Fruit fly (Drosophila melanogaster) whole organism, prepupa: ENCODE results near the gene CG15877.
A peak's percentile ranks its signal among the peaks of the same experiment; 100 is the strongest.

Source experiments
- Blimp-1 ChIP-seq: fragments of 200-800 bp; sonication (Bioruptor generic); optimal IDR thresholded peaks from 3 replicates; lab custom pipeline; 2017; ENCODE audit warnings: missing biosample characterization, missing genetic modification characterization, mild to moderate bottlenecking, moderate library complexity, missing genetic modification reagents
- CG10631 ChIP-seq: fragments of 200-800 bp; sonication (Bioruptor generic); optimal IDR thresholded peaks from 2 replicates; lab custom pipeline; 2016; ENCODE audit warnings: missing biosample characterization, missing genetic modification characterization
- CG10669 ChIP-seq: fragments of 200-800 bp; sonication (Bioruptor generic); optimal IDR thresholded peaks from 3 replicates; lab custom pipeline; 2018; ENCODE audit warnings: missing biosample characterization, mild to moderate bottlenecking, missing genetic modification characterization, moderate library complexity
- CG11294 ChIP-seq: fragments of 200-800 bp; sonication (Bioruptor generic); IDR thresholded peaks from 2 replicates; pipeline ENCODE4 v1.3.6; 2022; ENCODE audit warnings: missing biosample characterization, missing genetic modification characterization
- CG11762 ChIP-seq: fragments of 200-800 bp; sonication (Bioruptor generic); optimal IDR thresholded peaks from 3 replicates; lab custom pipeline; 2016; ENCODE audit warnings: missing biosample characterization, missing genetic modification characterization; ENCODE audit not compliant: insufficient read depth
- CG11902 ChIP-seq: fragments of 200-800 bp; sonication (Bioruptor generic); optimal IDR thresholded peaks from 3 replicates; lab custom pipeline; 2016; ENCODE audit warnings: missing biosample characterization, missing genetic modification characterization
- CG15336 ChIP-seq: fragments of 200-800 bp; sonication (Bioruptor generic); IDR thresholded peaks from 2 replicates; pipeline ENCODE4 v1.3.6; 2022; ENCODE audit warnings: missing biosample characterization, missing genetic modification characterization
- CG1621 ChIP-seq: fragments of 200-800 bp; sonication (Bioruptor generic); optimal IDR thresholded peaks from 3 replicates; lab custom pipeline; 2018; ENCODE audit warnings: missing biosample characterization, mild to moderate bottlenecking, missing genetic modification characterization
- CG16779 ChIP-seq: fragments of 200-800 bp; sonication (Bioruptor generic); optimal IDR thresholded peaks from 3 replicates; lab custom pipeline; 2017; ENCODE audit warnings: missing biosample characterization, mild to moderate bottlenecking, missing genetic modification characterization
- CG3032 ChIP-seq: fragments of 200-800 bp; optimal IDR thresholded peaks from 2 replicates; lab custom pipeline; 2019; ENCODE audit warnings: missing biosample characterization, mild to moderate bottlenecking, missing genetic modification characterization, moderate library complexity
- CG31627 ChIP-seq: fragments of 200-800 bp; sonication (Bioruptor generic); optimal IDR thresholded peaks from 3 replicates; lab custom pipeline; 2016; ENCODE audit warnings: missing biosample characterization, missing genetic modification characterization
- CG32006 ChIP-seq: fragments of 200-800 bp; sonication (Bioruptor generic); optimal IDR thresholded peaks from 3 replicates; lab custom pipeline; 2017; ENCODE audit warnings: missing biosample characterization, mild to moderate bottlenecking, missing genetic modification characterization
- CG4318 ChIP-seq: fragments of 200-800 bp; sonication (Bioruptor generic); optimal IDR thresholded peaks from 3 replicates; lab custom pipeline; 2017; ENCODE audit warnings: missing biosample characterization, mild to moderate bottlenecking, missing genetic modification characterization
- CG6276 ChIP-seq: fragments of 200-800 bp; sonication (Bioruptor generic); optimal IDR thresholded peaks from 2 replicates; lab custom pipeline; 2017; ENCODE audit warnings: missing biosample characterization, mild to moderate bottlenecking, missing genetic modification characterization
- CG6808 ChIP-seq: fragments of 200-800 bp; sonication (Bioruptor generic); optimal IDR thresholded peaks from 3 replicates; lab custom pipeline; 2017; ENCODE audit warnings: missing biosample characterization, missing genetic modification characterization, mild to moderate bottlenecking, moderate library complexity, missing genetic modification reagents
- CG6854 ChIP-seq: fragments of 200-800 bp; sonication (Bioruptor generic); optimal IDR thresholded peaks from 2 replicates; lab custom pipeline; 2017; ENCODE audit warnings: missing biosample characterization, mild to moderate bottlenecking, missing genetic modification characterization
- CG7368 ChIP-seq: fragments of 200-800 bp; sonication (Bioruptor generic); optimal IDR thresholded peaks from 3 replicates; lab custom pipeline; 2016; ENCODE audit warnings: missing biosample characterization, missing genetic modification characterization
- CG8119 ChIP-seq: fragments of 200-800 bp; sonication (Bioruptor generic); IDR thresholded peaks from 3 replicates; pipeline ENCODE4 v1.3.6; 2022; ENCODE audit warnings: missing biosample characterization, missing genetic modification characterization
- CG8319 ChIP-seq: fragments of 200-800 bp; sonication (Bioruptor generic); optimal IDR thresholded peaks from 3 replicates; lab custom pipeline; 2016; ENCODE audit warnings: missing biosample characterization, missing genetic modification characterization
- CG8632 ChIP-seq: fragments of 200-800 bp; sonication (Bioruptor generic); optimal IDR thresholded peaks from 3 replicates; lab custom pipeline; 2016; ENCODE audit warnings: missing biosample characterization, missing genetic modification characterization
- Eip75B ChIP-seq: fragments of 200-800 bp; sonication (Bioruptor generic); optimal IDR thresholded peaks from 3 replicates; lab custom pipeline; 2016; ENCODE audit warnings: missing biosample characterization, missing genetic modification characterization
- Eip78C ChIP-seq: fragments of 200-800 bp; sonication (Bioruptor generic); peaks from one replicate; lab custom pipeline; 2016; ENCODE audit warnings: missing biosample characterization, missing genetic modification characterization
- Eip93F ChIP-seq: fragments of 200-800 bp; sonication (Bioruptor generic); optimal IDR thresholded peaks from 2 replicates; lab custom pipeline; 2016; ENCODE audit warnings: missing biosample characterization, mild to moderate bottlenecking, missing genetic modification characterization
- Ets21C ChIP-seq: fragments of 200-800 bp; sonication (Bioruptor generic); optimal IDR thresholded peaks from 3 replicates; lab custom pipeline; 2016; ENCODE audit warnings: missing biosample characterization, missing genetic modification characterization
- Ets96B ChIP-seq: fragments of 200-800 bp; optimal IDR thresholded peaks from 2 replicates; lab custom pipeline; 2019; ENCODE audit warnings: missing biosample characterization, mild to moderate bottlenecking, missing genetic modification characterization, moderate library complexity
- Gug ChIP-seq: fragments of 200-800 bp; sonication (Bioruptor generic); IDR thresholded peaks from 2 replicates; pipeline ENCODE4 v1.3.6; 2022; ENCODE audit warnings: missing biosample characterization, missing genetic modification characterization
- Hr38 ChIP-seq: sonication (Bioruptor generic); optimal IDR thresholded peaks from 2 replicates; lab custom pipeline; 2016; ENCODE audit warnings: missing biosample characterization, missing genetic modification characterization
- Hr39 ChIP-seq: fragments of 200-800 bp; sonication (Bioruptor generic); optimal IDR thresholded peaks from 2 replicates; lab custom pipeline; 2016; ENCODE audit warnings: missing biosample characterization, missing genetic modification characterization
- Hr4 ChIP-seq: fragments of 200-800 bp; sonication (Bioruptor generic); optimal IDR thresholded peaks from 3 replicates; lab custom pipeline; 2016; ENCODE audit warnings: missing biosample characterization, missing genetic modification characterization
- Met ChIP-seq: fragments of 200-800 bp; sonication (Bioruptor generic); optimal IDR thresholded peaks from 3 replicates; lab custom pipeline; 2016; ENCODE audit warnings: missing biosample characterization, missing genetic modification characterization
- OdsH ChIP-seq: fragments of 200-800 bp; sonication (Bioruptor generic); optimal IDR thresholded peaks from 3 replicates; lab custom pipeline; 2016; ENCODE audit warnings: missing biosample characterization, missing genetic modification characterization
- Sox102F ChIP-seq: fragments of 200-800 bp; sonication (Bioruptor generic); optimal IDR thresholded peaks from 2 replicates; lab custom pipeline; 2016; ENCODE audit warnings: missing biosample characterization, mild to moderate bottlenecking, missing genetic modification characterization
- Sox15 ChIP-seq: fragments of 200-800 bp; sonication (Bioruptor generic); optimal IDR thresholded peaks from 3 replicates; lab custom pipeline; 2016; ENCODE audit warnings: missing biosample characterization, missing genetic modification characterization
- achi ChIP-seq: fragments of 200-800 bp; sonication (Bioruptor generic); optimal IDR thresholded peaks from 3 replicates; lab custom pipeline; 2016; ENCODE audit warnings: missing biosample characterization, missing genetic modification characterization
- acj6 ChIP-seq: fragments of 200-800 bp; sonication (Bioruptor generic); optimal IDR thresholded peaks from 3 replicates; lab custom pipeline; 2016; ENCODE audit warnings: missing biosample characterization, missing genetic modification characterization
- cyc ChIP-seq: fragments of 200-800 bp; sonication (Bioruptor generic); optimal IDR thresholded peaks from 3 replicates; lab custom pipeline; 2016; ENCODE audit warnings: missing biosample characterization, missing genetic modification characterization
- dac ChIP-seq: fragments of 200-800 bp; sonication (Bioruptor generic); optimal IDR thresholded peaks from 2 replicates; lab custom pipeline; 2017; ENCODE audit warnings: missing biosample characterization, mild to moderate bottlenecking, missing genetic modification characterization
- eg ChIP-seq: fragments of 200-800 bp; sonication (Bioruptor generic); IDR thresholded peaks from 3 replicates; pipeline ENCODE4 v1.3.6; 2022; ENCODE audit warnings: missing biosample characterization, missing genetic modification characterization
- esn ChIP-seq: fragments of 200-800 bp; sonication (Bioruptor generic); optimal IDR thresholded peaks from 2 replicates; lab custom pipeline; 2016; ENCODE audit warnings: missing biosample characterization, mild to moderate bottlenecking, missing genetic modification characterization, moderate library complexity
- fd85E ChIP-seq: fragments of 200-800 bp; sonication (Bioruptor generic); optimal IDR thresholded peaks from 3 replicates; lab custom pipeline; 2016; ENCODE audit warnings: missing biosample characterization, missing genetic modification characterization
- fkh ChIP-seq: fragments of 200-800 bp; sonication (Bioruptor generic); optimal IDR thresholded peaks from 3 replicates; lab custom pipeline; 2017; ENCODE audit warnings: missing biosample characterization, mild to moderate bottlenecking, missing genetic modification characterization, moderate library complexity
- lz ChIP-seq: fragments of 200-800 bp; sonication (Bioruptor generic); optimal IDR thresholded peaks from 3 replicates; lab custom pipeline; 2016; ENCODE audit warnings: missing biosample characterization, missing genetic modification characterization
- net ChIP-seq: fragments of 200-800 bp; sonication (Bioruptor generic); optimal IDR thresholded peaks from 3 replicates; lab custom pipeline; 2016; ENCODE audit warnings: missing biosample characterization, missing genetic modification characterization
- pdm3 ChIP-seq: fragments of 200-800 bp; sonication (Bioruptor generic); optimal IDR thresholded peaks from 3 replicates; lab custom pipeline; 2016; ENCODE audit warnings: missing biosample characterization, missing genetic modification characterization
- salr ChIP-seq, 2 experiments: fragments of 200-800 bp; sonication (Bioruptor generic); optimal IDR thresholded peaks; 3 replicates each; lab custom pipeline; 2016 to 2018; ENCODE audit warnings: missing biosample characterization in 2 of 2, missing genetic modification characterization in 2 of 2, mild to moderate bottlenecking in 1 of 2
- ss ChIP-seq, 2 experiments: fragments of 200-800 bp; sonication (Bioruptor generic); optimal IDR thresholded peaks; 2 replicates in 1 of 2; 3 replicates in 1 of 2; lab custom pipeline; 2017 to 2018; ENCODE audit warnings: mild to moderate bottlenecking in 2 of 2, missing biosample characterization in 2 of 2, missing genetic modification characterization in 2 of 2, moderate library complexity in 1 of 2
- svp ChIP-seq: fragments of 200-800 bp; sonication (Bioruptor generic); peaks from one replicate; lab custom pipeline; 2016; ENCODE audit warnings: missing biosample characterization, missing genetic modification characterization
- vri ChIP-seq: fragments of 200-800 bp; sonication (Bioruptor generic); optimal IDR thresholded peaks from 3 replicates; lab custom pipeline; 2016; ENCODE audit warnings: missing biosample characterization, mild to moderate bottlenecking, missing genetic modification characterization

CG15877 gene

DNA sequence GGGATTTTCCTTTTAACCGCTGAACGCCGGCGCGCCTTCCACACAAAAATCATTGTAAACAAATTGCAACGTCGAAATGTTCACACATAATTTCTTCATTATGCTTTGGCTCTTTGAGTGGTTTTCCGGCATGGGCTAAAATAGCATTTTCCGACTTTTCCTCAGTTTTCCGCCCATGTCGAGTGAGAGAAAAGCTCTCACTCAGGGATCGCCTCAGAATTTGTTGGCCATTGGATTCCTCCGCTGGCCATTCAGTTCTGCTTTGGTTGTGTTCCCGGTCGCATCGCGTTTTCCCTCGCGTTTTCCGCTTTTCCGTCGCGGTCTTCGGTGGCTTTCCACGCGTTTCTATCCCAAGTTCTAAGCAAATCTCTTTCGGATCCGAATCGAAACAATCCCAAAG is 1.2 kb upstream of the CG15877 start:
- TF ChIP-seq achi (GFP tag; lab: Kevin White, UChicago) (no peak), Eip75B (no peak), CG1621 (tag; lab: Kevin White, UChicago) (no peak), dac (GFP tag; lab: Kevin White, UChicago) (no peak), CG6854 (no peak), Hr38 (GFP tag; lab: Kevin White, UChicago) (no peak), OdsH (GFP tag; lab: Kevin White, UChicago) (no peak), cyc (GFP tag; lab: Kevin White, UChicago) (no peak), salr (GFP tag; optimal IDR thresholded peaks at IDR 0.05; lab: Kevin White, UChicago) (no peak), ss (GFP tag; optimal IDR thresholded peaks at IDR 0.05; lab: Kevin White, UChicago) (no peak), pdm3 (GFP tag; lab: Kevin White, UChicago) (no peak)

DNA sequence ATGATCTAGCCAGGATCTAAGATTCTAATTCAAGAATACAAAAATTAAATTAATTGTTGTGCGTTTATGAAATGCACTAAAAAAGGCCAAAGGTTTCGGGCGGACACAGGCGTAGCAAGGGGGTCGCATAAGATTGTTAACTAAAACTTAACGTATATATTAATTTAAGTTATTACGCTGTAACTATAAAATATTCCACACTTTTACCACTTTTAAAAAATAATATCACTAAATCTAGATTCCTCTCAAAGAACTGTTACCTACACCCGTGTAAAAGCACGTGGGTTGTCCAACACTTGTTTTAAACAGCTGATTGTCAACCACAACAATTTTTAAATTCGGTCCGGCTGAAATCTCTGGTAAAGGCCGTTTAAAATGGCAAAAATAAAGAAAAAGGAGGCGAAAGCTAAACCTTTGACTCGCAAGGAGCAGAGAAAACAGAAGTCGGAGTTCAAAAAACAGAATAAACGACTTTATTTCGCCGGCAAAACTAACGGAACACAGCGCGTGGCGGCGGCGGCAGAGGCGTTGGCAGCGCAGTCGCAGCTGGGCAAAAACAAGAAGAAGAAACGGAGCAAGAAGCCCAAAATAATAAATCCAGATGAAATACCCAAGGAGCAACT is 3.8 kb downstream of the CG15877 start, which contains the start of the genes mRpL23 and CG9004:
TSS of gene mRpL23 (minus strand) at position 284 of the 623 bp plus-strand sequence.
TSS of gene CG9004 (plus strand) at position 308 of the 623 bp plus-strand sequence.
- TF ChIP-seq OdsH (GFP tag; lab: Kevin White, UChicago) (peak; percentile 100), CG8119 (GFP tag; lab: Robert Waterston, UW) (peak; percentile 99), Ets21C (GFP tag; lab: Kevin White, UChicago) (peak; percentile 99), vri (GFP tag; lab: Kevin White, UChicago) (peak; percentile 98), fkh (GFP tag; lab: Kevin White, UChicago) (peak; percentile 86), eg (GFP tag; lab: Robert Waterston, UW) (peak; percentile 100), Blimp-1 (GFP tag; lab: Kevin White, UChicago) (peak; percentile 94), svp (peak; percentile 100), CG6276 (GFP tag; lab: Kevin White, UChicago) (peak; percentile 97), lz (GFP tag; lab: Kevin White, UChicago) (peak; percentile 100), CG31627 (GFP tag; lab: Kevin White, UChicago) (peak; percentile 99), Hr38 (GFP tag; lab: Kevin White, UChicago) (peak; percentile 93), net (GFP tag; lab: Kevin White, UChicago) (peak; percentile 99), CG4318 (GFP tag; lab: Kevin White, UChicago) (peak; percentile 99), pdm3 (GFP tag; lab: Kevin White, UChicago) (peak; percentile 100), Eip93F (GFP tag; lab: Kevin White, UChicago) (peak; percentile 98), Eip78C (GFP tag; lab: Kevin White, UChicago) (peak; percentile 100), Gug (peak; percentile 100), Sox15 (GFP tag; lab: Kevin White, UChicago) (peak; percentile 99), CG7368 (GFP tag; lab: Kevin White, UChicago) (peak; percentile 98), achi (GFP tag; lab: Kevin White, UChicago) (peak; percentile 99), fd85E (GFP tag; lab: Kevin White, UChicago) (peak; percentile 95), acj6 (GFP tag; lab: Kevin White, UChicago) (peak; percentile 100), CG1621 (tag; lab: Kevin White, UChicago) (peak; percentile 98), cyc (GFP tag; lab: Kevin White, UChicago) (peak; percentile 99), CG11902 (peak; percentile 99), CG8319 (GFP tag; lab: Kevin White, UChicago) (peak; percentile 99), salr (GFP tag; optimal IDR thresholded peaks at IDR 0.05; lab: Kevin White, UChicago) (peak; percentile 98 to 99), CG8632 (GFP tag; lab: Kevin White, UChicago) (peak; percentile 99), CG3032 (tag; lab: Kevin White, UChicago) (peak; percentile 100), CG11762 (GFP tag; lab: Kevin White, UChicago) (peak; percentile 99), CG15336 (GFP tag; lab: Robert Waterston, UW) (peak; percentile 99), esn (GFP tag; lab: Kevin White, UChicago) (peak; percentile 100), Ets96B (tag; lab: Kevin White, UChicago) (peak; percentile 99), ss (GFP tag; optimal IDR thresholded peaks at IDR 0.05; lab: Kevin White, UChicago) (peak; percentile 92 to 97), CG16779 (tag; lab: Kevin White, UChicago) (peak; percentile 97), CG32006 (GFP tag; lab: Kevin White, UChicago) (peak; percentile 100), Hr39 (GFP tag; lab: Kevin White, UChicago) (peak; percentile 99), Sox102F (peak; percentile 99), CG10631 (GFP tag; lab: Kevin White, UChicago) (peak; percentile 100), Met (GFP tag; lab: Kevin White, UChicago) (peak; percentile 99), CG10669 (GFP tag; lab: Kevin White, UChicago) (peak; percentile 99), CG6808 (GFP tag; lab: Kevin White, UChicago) (peak; percentile 96), CG11294 (GFP tag; lab: Robert Waterston, UW) (peak; percentile 99), Hr4 (GFP tag; lab: Kevin White, UChicago) (peak; percentile 100)
